Worm (Caenorhabditis elegans) whole organism, young adult: ENCODE data around the gene ZK930.2.
A peak's percentile ranks its signal among the peaks of the same experiment; 100 is the strongest.

Experiments used
- B0035.1 ChIP-seq: sonication (generic microtip); optimal IDR thresholded peaks from 2 replicates; lab custom pipeline; 2016; ENCODE audit warnings: missing genetic modification characterization, mild to moderate bottlenecking, missing compliant biosample characterization, missing genotype, missing genetic modification reagents
- B0261.1 ChIP-seq: sonication (generic microtip); optimal IDR thresholded peaks from 2 replicates; lab custom pipeline; 2016; ENCODE audit warnings: mild to moderate bottlenecking, missing genetic modification characterization, moderate library complexity, missing compliant biosample characterization
- F23B12.7 ChIP-seq: sonication (generic microtip); optimal IDR thresholded peaks from 2 replicates; lab custom pipeline; 2017; ENCODE audit warnings: missing genetic modification characterization, mild to moderate bottlenecking, missing compliant biosample characterization, antibody characterized with exemption, moderate library complexity; ENCODE audit not compliant: insufficient read depth
- F33H1.4 ChIP-seq: fragments of 200-800 bp; sonication (Bioruptor generic); IDR thresholded peaks from 2 replicates; pipeline ENCODE4 v1.3.6; 2022; ENCODE audit warnings: missing genetic modification reagents, missing genetic modification characterization, missing compliant biosample characterization
- K12H6.12 ChIP-seq: fragments of 200-800 bp; sonication (Bioruptor generic); optimal IDR thresholded peaks from 2 replicates; lab custom pipeline; 2018; ENCODE audit warnings: mild to moderate bottlenecking, missing genetic modification characterization, missing compliant biosample characterization
- T07F8.4 ChIP-seq: sonication (generic microtip); optimal IDR thresholded peaks from 2 replicates; lab custom pipeline; 2016; ENCODE audit warnings: mild to moderate bottlenecking, missing genetic modification characterization, moderate library complexity, missing compliant biosample characterization
- T26A5.8 ChIP-seq: sonication (generic microtip); optimal IDR thresholded peaks from 2 replicates; lab custom pipeline; 2016; ENCODE audit warnings: missing genetic modification characterization, missing compliant biosample characterization
- Y53F4B.3 ChIP-seq: fragments of 200-800 bp; sonication (Bioruptor generic); IDR thresholded peaks from 2 replicates; pipeline ENCODE4 v1.3.6; 2022; ENCODE audit warnings: missing genetic modification reagents, missing genetic modification characterization, missing compliant biosample characterization
- Y53G8AR.9 ChIP-seq: fragments of 200-800 bp; sonication (Bioruptor generic); conservative IDR thresholded peaks from 2 replicates; pipeline ENCODE4 v1.3.6; 2022; ENCODE audit warnings: missing genetic modification reagents, missing genetic modification characterization, missing compliant biosample characterization
- ZK185.1 ChIP-seq: sonication (generic microtip); optimal IDR thresholded peaks from 2 replicates; lab custom pipeline; 2016; ENCODE audit warnings: mild to moderate bottlenecking, missing genetic modification characterization, missing compliant biosample characterization; ENCODE audit not compliant: poor library complexity, severe bottlenecking
- aptf-2 ChIP-seq: fragments of 200-800 bp; sonication (Bioruptor generic); conservative IDR thresholded peaks from 2 replicates; pipeline ENCODE4 v1.3.6; 2022; ENCODE audit warnings: missing genetic modification reagents, missing genetic modification characterization, missing compliant biosample characterization
- attf-6 ChIP-seq: fragments of 200-800 bp; sonication (Bioruptor generic); IDR thresholded peaks from 2 replicates; pipeline ENCODE4 v1.3.6; 2022; ENCODE audit warnings: missing genetic modification reagents, missing genetic modification characterization, missing compliant biosample characterization
- bed-2 ChIP-seq: fragments of 200-800 bp; sonication (Bioruptor generic); IDR thresholded peaks from 2 replicates; pipeline ENCODE4 v1.3.6; 2022; ENCODE audit warnings: missing genetic modification reagents, missing genetic modification characterization, missing compliant biosample characterization
- ccch-3 ChIP-seq: fragments of 200-800 bp; sonication (Bioruptor generic); optimal IDR thresholded peaks from 2 replicates; lab custom pipeline; 2018; ENCODE audit warnings: mild to moderate bottlenecking, missing genetic modification characterization, missing compliant biosample characterization
- cebp-1 ChIP-seq, 2 experiments: fragments of 200-800 bp in 1 of 2; sonication (Bioruptor generic) in 1 of 2; sonication (generic microtip) in 1 of 2; IDR thresholded peaks in 1 of 2; optimal IDR thresholded peaks in 1 of 2; 2 replicates each; pipeline versions ENCODE4 v1.3.6 to Lab custom; 2017 to 2022; ENCODE audit warnings: missing compliant biosample characterization in 2 of 2, missing genetic modification characterization in 2 of 2, mild to moderate bottlenecking in 1 of 2, missing genetic modification reagents in 1 of 2, moderate library complexity in 1 of 2
- ceh-27 ChIP-seq: fragments of 200-800 bp; sonication (Bioruptor generic); optimal IDR thresholded peaks from 2 replicates; lab custom pipeline; 2018; ENCODE audit warnings: mild to moderate bottlenecking, missing genetic modification characterization, moderate library complexity, missing compliant biosample characterization
- ceh-91 ChIP-seq: fragments of 200-800 bp; sonication (Bioruptor generic); IDR thresholded peaks from 2 replicates; pipeline ENCODE4 v1.3.6; 2022; ENCODE audit warnings: missing genetic modification reagents, missing genetic modification characterization, missing compliant biosample characterization
- dox-1 ChIP-seq: fragments of 200-800 bp; sonication (Bioruptor generic); IDR thresholded peaks from 2 replicates; pipeline ENCODE4 v1.3.6; 2022; ENCODE audit warnings: missing genetic modification reagents, missing genetic modification characterization, missing compliant biosample characterization
- egl-44 ChIP-seq: fragments of 200-800 bp; sonication (Bioruptor generic); IDR thresholded peaks from 2 replicates; pipeline ENCODE4 v1.3.6; 2022; ENCODE audit warnings: missing genetic modification reagents, missing genetic modification characterization, missing compliant biosample characterization
- egrh-3 ChIP-seq: fragments of 200-800 bp; sonication (Bioruptor generic); IDR thresholded peaks from 2 replicates; pipeline ENCODE4 v1.3.6; 2022; ENCODE audit warnings: missing genetic modification reagents, missing genetic modification characterization, missing compliant biosample characterization
- let-526 ChIP-seq: fragments of 200-800 bp; sonication (Bioruptor generic); IDR thresholded peaks from 2 replicates; pipeline ENCODE4 v1.3.6; 2022; ENCODE audit warnings: missing genetic modification reagents, missing genetic modification characterization, missing compliant biosample characterization
- lin-26 ChIP-seq: fragments of 200-800 bp; sonication (Bioruptor generic); IDR thresholded peaks from 2 replicates; pipeline ENCODE4 v1.3.6; 2022; ENCODE audit warnings: missing genetic modification reagents, missing genetic modification characterization, missing compliant biosample characterization
- lin-35 ChIP-seq, 3 experiments: fragments of 150-350 bp in 2 of 3; sonication (generic microtip) in 1 of 3; optimal IDR thresholded peaks; 2 replicates each; lab custom pipeline; 2014 to 2018; ENCODE audit warnings: missing biosample characterization in 3 of 3, missing genetic modification characterization in 3 of 3, missing genetic modification reagents in 3 of 3
- lsy-27 ChIP-seq: sonication (generic microtip); optimal IDR thresholded peaks from 2 replicates; lab custom pipeline; 2017; ENCODE audit warnings: missing genetic modification characterization, mild to moderate bottlenecking, missing compliant biosample characterization, antibody characterized with exemption, missing genotype, borderline replicate concordance; ENCODE audit not compliant: insufficient read depth
- madf-3 ChIP-seq: fragments of 200-800 bp; sonication (Bioruptor generic); IDR thresholded peaks from 2 replicates; pipeline ENCODE4 v1.3.6; 2022; ENCODE audit warnings: missing genetic modification reagents, missing genetic modification characterization, missing compliant biosample characterization
- madf-6 ChIP-seq: fragments of 200-800 bp; sonication (Bioruptor generic); IDR thresholded peaks from 2 replicates; pipeline ENCODE4 v1.3.6; 2022; ENCODE audit warnings: missing genetic modification reagents, missing genetic modification characterization, missing compliant biosample characterization
- madf-8 ChIP-seq: fragments of 200-800 bp; sonication (Bioruptor generic); conservative IDR thresholded peaks from 2 replicates; pipeline ENCODE4 v1.3.6; 2022; ENCODE audit warnings: missing genetic modification reagents, missing genetic modification characterization, missing compliant biosample characterization
- mel-28 ChIP-seq: sonication (generic microtip); optimal IDR thresholded peaks from 2 replicates; lab custom pipeline; 2016; ENCODE audit warnings: borderline replicate concordance, mild to moderate bottlenecking, missing genetic modification characterization, missing compliant biosample characterization
- nfya-2 ChIP-seq: fragments of 200-800 bp; sonication (Bioruptor generic); IDR thresholded peaks from 2 replicates; pipeline ENCODE4 v1.3.6; 2022; ENCODE audit warnings: missing genetic modification reagents, missing genetic modification characterization, missing compliant biosample characterization
- nhr-179 ChIP-seq: sonication (generic microtip); optimal IDR thresholded peaks from 2 replicates; lab custom pipeline; 2016; ENCODE audit warnings: mild to moderate bottlenecking, missing genetic modification characterization, missing compliant biosample characterization
- nhr-90 ChIP-seq: sonication (generic microtip); optimal IDR thresholded peaks from 2 replicates; lab custom pipeline; 2016; ENCODE audit warnings: missing genotype, mild to moderate bottlenecking, missing genetic modification characterization, missing compliant biosample characterization
- pbrm-1 ChIP-seq: fragments of 200-800 bp; sonication (Bioruptor generic); IDR thresholded peaks from 2 replicates; pipeline ENCODE4 v1.3.6; 2022; ENCODE audit warnings: missing genetic modification reagents, missing genetic modification characterization, missing compliant biosample characterization
- rcor-1 ChIP-seq: fragments of 200-800 bp; sonication (Bioruptor generic); IDR thresholded peaks from 2 replicates; pipeline ENCODE4 v1.3.6; 2022; ENCODE audit warnings: missing genetic modification reagents, missing genetic modification characterization, missing compliant biosample characterization
- repo-1 ChIP-seq: sonication (generic microtip); optimal IDR thresholded peaks from 2 replicates; lab custom pipeline; 2017; ENCODE audit warnings: mild to moderate bottlenecking, missing genetic modification characterization, missing compliant biosample characterization
- rpc-1 ChIP-seq, 2 experiments: fragments of 150-350 bp in 1 of 2; sonication (generic microtip) in 1 of 2; optimal IDR thresholded peaks; 2 replicates each; lab custom pipeline; 2014 to 2018; ENCODE audit warnings: missing biosample characterization in 1 of 2, missing genetic modification characterization in 1 of 2, missing genetic modification reagents in 1 of 2, missing genotype in 1 of 2
- sdz-38 ChIP-seq: sonication (generic microtip); optimal IDR thresholded peaks from 2 replicates; lab custom pipeline; 2016; ENCODE audit warnings: missing genotype, missing genetic modification characterization, missing compliant biosample characterization
- somi-1 ChIP-seq: fragments of 200-800 bp; sonication (Bioruptor generic); optimal IDR thresholded peaks from 2 replicates; lab custom pipeline; 2018; ENCODE audit warnings: mild to moderate bottlenecking, missing genetic modification characterization, missing compliant biosample characterization
- unc-130 ChIP-seq: sonication (generic microtip); optimal IDR thresholded peaks from 2 replicates; lab custom pipeline; 2016; ENCODE audit warnings: missing genetic modification reagents, missing genetic modification characterization, missing compliant biosample characterization
- zfh-2 ChIP-seq: fragments of 200-800 bp; sonication (Bioruptor generic); conservative IDR thresholded peaks from 2 replicates; pipeline ENCODE4 v1.3.6; 2022; ENCODE audit warnings: missing genetic modification reagents, missing genetic modification characterization, missing compliant biosample characterization
- zim-3 ChIP-seq: sonication (generic microtip); optimal IDR thresholded peaks from 2 replicates; lab custom pipeline; 2017; ENCODE audit warnings: mild to moderate bottlenecking, missing genetic modification characterization, moderate library complexity, missing compliant biosample characterization
- ztf-22 ChIP-seq: fragments of 200-800 bp; sonication (Bioruptor generic); optimal IDR thresholded peaks from 2 replicates; lab custom pipeline; 2018; ENCODE audit warnings: mild to moderate bottlenecking, missing genetic modification characterization, moderate library complexity, missing compliant biosample characterization
- ztf-28 ChIP-seq: fragments of 200-800 bp; sonication (Bioruptor generic); IDR thresholded peaks from 2 replicates; pipeline ENCODE4 v1.3.6; 2022; ENCODE audit warnings: missing genetic modification reagents, missing genetic modification characterization, missing compliant biosample characterization

Gene ZK930.2

DNA sequence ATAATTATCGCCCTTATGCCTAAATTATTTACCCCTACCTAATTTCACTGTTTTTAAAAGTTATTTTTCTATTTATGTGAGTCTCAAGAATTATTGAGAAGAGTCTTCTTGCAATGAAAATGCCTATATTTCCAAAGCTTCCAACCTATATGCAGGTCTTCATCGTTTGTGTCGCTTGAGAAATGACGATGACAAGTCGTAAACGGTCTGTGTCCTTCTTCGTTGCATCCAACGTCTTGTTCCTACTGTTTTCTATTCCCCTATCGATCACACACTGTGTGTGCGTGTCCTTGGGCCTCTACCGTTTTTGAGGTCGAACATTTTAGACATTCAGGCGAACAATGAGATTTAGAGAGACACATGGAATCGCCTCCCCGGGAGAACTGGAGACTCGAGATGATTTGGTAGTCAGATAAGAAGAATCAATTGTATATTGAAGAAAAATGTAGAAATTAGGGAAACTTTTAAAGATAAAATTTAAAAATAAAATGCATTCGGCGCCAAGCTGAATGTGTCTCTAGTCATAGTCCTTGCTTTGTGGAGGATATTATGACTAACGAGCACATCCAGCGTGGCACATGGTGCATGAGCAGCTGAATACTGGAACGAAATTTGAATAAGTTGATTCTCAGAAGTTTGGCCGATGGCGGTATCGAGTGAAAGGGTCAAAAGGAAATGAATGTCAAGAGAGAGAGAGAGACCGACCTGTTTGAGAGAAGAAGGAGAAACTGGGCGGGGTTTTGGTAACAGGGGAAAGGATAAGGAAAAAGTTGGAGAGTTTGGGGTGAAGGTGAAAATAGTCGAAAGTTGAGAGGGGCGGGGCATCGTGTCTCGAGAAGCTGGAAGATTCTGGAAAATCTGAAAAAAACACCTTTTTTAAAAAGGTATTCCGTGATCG lies 12.5 kb downstream of the ZK930.2 start (continued):
- TF ChIP-seq T07F8.4 (tag; lab: Kevin White, UChicago): no peak
- no peak for TF ChIP-seq let-526 (GFP tag; lab: Robert Waterston, UW)
- peak; percentile 85 for TF ChIP-seq madf-6 (GFP tag; lab: Robert Waterston, UW)
- TF ChIP-seq rcor-1 (GFP tag; lab: Robert Waterston, UW): peak; percentile 74
- TF ChIP-seq Y53F4B.3 (GFP tag; lab: Robert Waterston, UW): no peak
- peak; percentile 61; the same call in 1 of the 2 replicates for TF ChIP-seq attf-6 (GFP tag; lab: Robert Waterston, UW)
- peak; percentile 75 for TF ChIP-seq T26A5.8
- no peak for TF ChIP-seq bed-2
- TF ChIP-seq nhr-90: peak; percentile 23
- TF ChIP-seq nfya-2 (GFP tag; lab: Robert Waterston, UW): peak; percentile 91
- TF ChIP-seq madf-3 (GFP tag; lab: Robert Waterston, UW): peak; percentile 77; the same call in 1 of the 2 replicates
- TF ChIP-seq repo-1 (tag; lab: Kevin White, UChicago): peak; percentile 21
- 0 out of 2 replicates have a peak, but pooled peaks have one; percentile 25 for TF ChIP-seq egl-44 (GFP tag; lab: Robert Waterston, UW)
- TF ChIP-seq Y53G8AR.9 (GFP tag; lab: Robert Waterston, UW): peak; percentile 89
- peak; percentile 55; the same call in 1 of the 2 replicates for TF ChIP-seq pbrm-1 (GFP tag; lab: Robert Waterston, UW)
- 0 out of 2 replicates have a peak, but pooled peaks have one; percentile 36 for TF ChIP-seq ceh-91 (GFP tag; lab: Robert Waterston, UW)
- peak; percentile 48 for TF ChIP-seq F33H1.4 (GFP tag; lab: Robert Waterston, UW)
- TF ChIP-seq ztf-22 (GFP tag; lab: Kevin White, UChicago): no peak
- no peak for TF ChIP-seq somi-1 (GFP tag; lab: Kevin White, UChicago)
- peak; percentile 42; the same call in 1 of the 2 replicates for TF ChIP-seq madf-8
- no peak for TF ChIP-seq zim-3 (tag; lab: Kevin White, UChicago)
- TF ChIP-seq rpc-1 (optimal IDR thresholded peaks at IDR 0.05; lab: Kevin White, UChicago): no peak
- TF ChIP-seq rpc-1 (tag; optimal IDR thresholded peaks at IDR 0.05; lab: Kevin White, UChicago): peak; percentile 8
- TF ChIP-seq aptf-2 (GFP tag; lab: Robert Waterston, UW): 0 out of 2 replicates have a peak, but pooled peaks have one; percentile 19
- TF ChIP-seq mel-28: no peak

DNA sequence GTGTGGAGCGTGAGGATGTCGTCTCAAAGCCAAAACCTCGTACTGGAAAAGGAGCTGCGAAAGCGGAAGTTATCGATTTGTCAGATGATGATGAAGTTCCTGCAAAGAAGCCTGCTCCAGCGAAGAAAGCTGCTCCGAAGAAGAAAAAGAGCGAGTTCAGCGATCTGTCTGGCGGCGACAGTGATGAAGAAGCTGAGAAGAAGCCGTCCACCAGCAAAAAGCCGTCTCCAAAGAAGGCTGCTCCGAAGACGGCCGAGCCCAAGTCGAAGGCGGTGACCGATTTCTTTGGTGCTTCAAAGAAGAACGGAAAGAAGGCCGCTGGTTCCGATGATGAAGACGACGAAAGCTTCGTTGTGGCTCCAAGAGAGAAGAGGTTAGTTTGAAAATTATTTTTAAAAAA lies 13.4 kb downstream of the ZK930.2 start:
- TF ChIP-seq lsy-27 (tag; lab: Kevin White, UChicago) (no peak), zfh-2 (GFP tag; lab: Robert Waterston, UW) (peak; percentile 80), unc-130 (no peak), mel-28 (no peak), egrh-3 (GFP tag; lab: Robert Waterston, UW) (peak; percentile 67), B0261.1 (no peak)
- TF ChIP-seq, all 124 proteins: peak for 2

DNA sequence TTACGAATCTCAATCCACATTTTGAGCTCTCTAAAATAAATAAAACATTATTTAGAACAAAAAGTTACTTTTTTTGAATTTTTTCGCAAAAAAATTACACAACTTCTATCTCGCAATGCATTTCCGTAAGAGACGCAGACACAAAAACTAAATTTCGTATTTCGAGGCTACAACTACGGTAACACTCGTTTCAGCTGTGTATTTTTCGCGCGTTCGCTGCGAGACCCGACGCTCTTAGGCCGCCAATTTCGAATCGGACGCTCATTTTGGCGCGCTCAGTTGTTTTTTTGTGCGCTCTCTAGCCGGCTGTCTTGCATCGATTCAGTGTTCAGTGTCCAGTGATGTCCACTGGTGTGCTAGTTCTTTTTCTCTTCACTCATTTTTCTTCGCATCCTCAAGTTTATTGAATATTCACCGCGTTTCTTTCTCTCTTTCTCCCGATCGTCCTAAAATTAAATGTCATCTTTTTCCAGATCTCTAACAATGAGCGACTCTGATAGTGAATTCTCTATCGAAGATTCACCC lies 18.5 kb downstream of the ZK930.2 start, which contains the start of the genes npp-3 and top-2:
npp-3 (minus strand) TSS at position 115 of the 525 bp plus-strand sequence.
top-2 (plus strand) TSS at position 475 of the 525 bp plus-strand sequence.
- TF ChIP-seq ZK185.1 (tag; lab: Kevin White, UChicago) (no peak), nhr-179 (tag; lab: Kevin White, UChicago) (no peak), K12H6.12 (tag; lab: Kevin White, UChicago) (peak; percentile 84), ceh-27 (GFP tag; lab: Kevin White, UChicago) (peak; percentile 94), B0035.1 (tag; lab: Kevin White, UChicago) (no peak), ccch-3 (GFP tag; lab: Kevin White, UChicago) (no peak), cebp-1 (GFP tag; IDR thresholded peaks at IDR 0.05; lab: Robert Waterston, UW) (peak; percentile 69; the same call in 1 of the 2 replicates), cebp-1 (tag; optimal IDR thresholded peaks at IDR 0.05; lab: Kevin White, UChicago) (peak; percentile 88), lin-35 (GFP tag; optimal IDR thresholded peaks at IDR 0.05; lab: Kevin White, UChicago) (peak; percentile 85 to 97 (median 86)), dox-1 (peak; percentile 96), T26A5.8 (no peak), F23B12.7 (tag; lab: Kevin White, UChicago) (peak; percentile 88), lin-26 (GFP tag; lab: Robert Waterston, UW) (peak; percentile 11; the same call in 1 of the 2 replicates), sdz-38 (tag; lab: Kevin White, UChicago) (no peak), ztf-28 (GFP tag; lab: Robert Waterston, UW) (peak; percentile 85)
